Worm (Caenorhabditis elegans) whole organism, midembryonic: ENCODE data around the gene ZK1073.2.

ENCODE experiments used
- T22C8.4 ChIP-seq: fragments of 200-800 bp; sonication (Bioruptor generic); IDR thresholded peaks from 2 replicates; pipeline ENCODE4 v1.3.6; 2022; ENCODE audit warnings: missing genetic modification characterization, missing compliant biosample characterization
- cog-1 ChIP-seq: sonication (generic microtip); optimal IDR thresholded peaks from 2 replicates; lab custom pipeline; 2016; ENCODE audit warnings: missing genetic modification characterization, missing compliant biosample characterization
- flt-1 ChIP-seq: fragments of 200-800 bp; sonication (Bioruptor generic); IDR thresholded peaks from 2 replicates; pipeline ENCODE4 v1.3.6; 2022; ENCODE audit warnings: missing genetic modification characterization, missing compliant biosample characterization
- klf-2 ChIP-seq: fragments of 200-800 bp; sonication (Bioruptor generic); conservative IDR thresholded peaks from 2 replicates; pipeline ENCODE4 v1.3.6; 2022; ENCODE audit warnings: missing genetic modification reagents, missing genetic modification characterization, missing compliant biosample characterization
- ref-1 ChIP-seq: fragments of 200-800 bp; sonication (Bioruptor generic); conservative IDR thresholded peaks from 2 replicates; pipeline ENCODE4 v1.3.6; 2022; ENCODE audit warnings: missing genetic modification reagents, missing genetic modification characterization, missing compliant biosample characterization

DNA sequence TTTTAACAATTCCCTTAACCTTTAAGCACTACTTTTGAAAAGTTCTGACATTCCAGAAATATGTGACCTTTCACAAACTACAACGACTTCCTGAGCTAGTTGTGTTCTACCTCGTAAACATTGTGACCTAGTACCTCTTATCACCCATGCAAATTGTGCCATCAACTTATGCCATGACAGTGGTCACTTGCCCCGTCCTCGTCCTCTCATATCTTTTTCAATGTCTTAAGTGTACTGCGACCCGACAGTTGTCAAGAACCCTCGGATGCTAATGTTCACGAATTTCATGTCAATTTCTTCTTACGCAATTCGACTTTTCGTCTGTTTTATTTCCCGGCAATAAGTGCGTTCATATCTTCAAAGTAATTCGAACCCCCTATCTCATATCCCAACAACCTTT, 15.7 kb upstream of the ZK1073.2 start:
- TF ChIP-seq cog-1 (no peak), flt-1 (GFP tag; lab: Robert Waterston, UW) (no peak), klf-2 (GFP tag; lab: Robert Waterston, UW) (no peak), T22C8.4 (no peak), ref-1 (GFP tag; lab: Robert Waterston, UW) (no peak)
